Worm (Caenorhabditis elegans) whole organism, L4 larva: ENCODE measurements around the gene cho-1.

Experiments
- F10B5.3 ChIP-seq: sonication (generic microtip); optimal IDR thresholded peaks from 2 replicates; lab custom pipeline; 2016; ENCODE audit warnings: mild to moderate bottlenecking, missing genetic modification characterization, missing compliant biosample characterization
- F26F4.8 ChIP-seq: fragments of 200-800 bp; sonication (Bioruptor generic); conservative IDR thresholded peaks from 2 replicates; pipeline ENCODE4 v1.3.6; 2022; ENCODE audit warnings: missing genetic modification characterization, missing compliant biosample characterization
- arid-1 ChIP-seq: fragments of 200-800 bp; sonication (Bioruptor generic); conservative IDR thresholded peaks from 2 replicates; pipeline ENCODE4 v1.3.6; 2022; ENCODE audit warnings: missing genetic modification reagents, missing genetic modification characterization, missing compliant biosample characterization
- ces-1 ChIP-seq: fragments of 150-350 bp; sonication (generic microtip); optimal IDR thresholded peaks from 4 replicates; lab custom pipeline; 2014; ENCODE audit warnings: missing biosample characterization, missing genetic modification reagents, missing genetic modification characterization
- hmg-1.1 ChIP-seq: fragments of 200-800 bp; sonication (Bioruptor generic); IDR thresholded peaks from 2 replicates; pipeline ENCODE4 v1.3.6; 2022; ENCODE audit warnings: missing genetic modification reagents, missing genetic modification characterization, missing compliant biosample characterization
- madf-5 ChIP-seq, 2 experiments: fragments of 200-800 bp; sonication (Bioruptor generic); IDR thresholded peaks; 2 replicates each; pipeline ENCODE4 v1.3.6; 2022; ENCODE audit warnings: missing compliant biosample characterization in 2 of 2, missing genetic modification characterization in 2 of 2
- mxl-2 ChIP-seq: fragments of 200-800 bp; sonication (Bioruptor generic); conservative IDR thresholded peaks from 2 replicates; pipeline ENCODE4 v1.3.6; 2022; ENCODE audit warnings: missing genetic modification reagents, missing genetic modification characterization, missing compliant biosample characterization
- nhr-48 ChIP-seq: sonication (generic microtip); optimal IDR thresholded peaks from 2 replicates; lab custom pipeline; 2016; ENCODE audit warnings: mild to moderate bottlenecking, missing genetic modification characterization, missing compliant biosample characterization
- spr-1 ChIP-seq: sonication (generic microtip); optimal IDR thresholded peaks from 2 replicates; lab custom pipeline; 2016; ENCODE audit warnings: mild to moderate bottlenecking, missing genetic modification characterization, missing compliant biosample characterization
- tag-97 ChIP-seq: fragments of 200-800 bp; sonication (Bioruptor generic); IDR thresholded peaks from 2 replicates; pipeline ENCODE4 v1.3.6; 2022; ENCODE audit warnings: missing genetic modification characterization, missing compliant biosample characterization
- zip-11 ChIP-seq: fragments of 200-800 bp; sonication (Bioruptor generic); IDR thresholded peaks from 2 replicates; pipeline ENCODE4 v1.3.6; 2022; ENCODE audit warnings: missing genetic modification characterization, missing compliant biosample characterization
- ztf-7 ChIP-seq: fragments of 150-350 bp; optimal IDR thresholded peaks from 2 replicates; lab custom pipeline; 2014; ENCODE audit warnings: missing biosample characterization, missing genetic modification characterization

The cho-1 gene

ce11 chrIV:13165181-13165580 is 49.2 kb downstream of the cho-1 start, which contains the start of gene scl-14:
Gene scl-14, plus strand, starts transcription at chrIV:13165481.
- TF ChIP-seq ztf-7 (no peak), mxl-2 (GFP tag; lab: Robert Waterston, UW) (no peak), zip-11 (GFP tag; lab: Robert Waterston, UW) (no peak), F26F4.8 (GFP tag; lab: Robert Waterston, UW) (no peak), F10B5.3 (no peak), ces-1 (GFP tag; lab: Kevin White, UChicago) (no peak), madf-5 (GFP tag; IDR thresholded peaks at IDR 0.05; lab: Robert Waterston, UW) (no peak), arid-1 (GFP tag; lab: Robert Waterston, UW) (no peak), hmg-1.1 (GFP tag; lab: Robert Waterston, UW) (no peak), nhr-48 (no peak), spr-1 (tag; lab: Kevin White, UChicago) (no peak), tag-97 (GFP tag; lab: Robert Waterston, UW) (no peak)
